Worm (Caenorhabditis elegans): Measurements from ENCODE around the gene D2062.13.
"Not testable (repeated sequence)": the region's sequence is repeated elsewhere in the genome, so short reads cannot be mapped to it uniquely, and the experiment has no call there.

ce11 chrII:2639401-2640088, 27.2 kb downstream of the D2062.13 start, which contains the start of gene F22E5.8:
- TF ChIP-seq nhr-28 (tag; optimal IDR thresholded peaks at IDR 0.05); ama-1 (optimal IDR thresholded peaks at IDR 0.05); pag-3 (tag; optimal IDR thresholded peaks at IDR 0.05; ENCODE audit: borderline replicate concordance, insufficient read depth); ces-1 (GFP tag; optimal IDR thresholded peaks at IDR 0.05); snpc-4 (tag; optimal IDR thresholded peaks at IDR 0.05); sox-4 (tag; optimal IDR thresholded peaks at IDR 0.05); skn-1 (tag; optimal IDR thresholded peaks at IDR 0.05); rnt-1 (tag; optimal IDR thresholded peaks at IDR 0.05); nhr-237 (tag; optimal IDR thresholded peaks at IDR 0.05); nhr-11 (tag; optimal IDR thresholded peaks at IDR 0.05); fkh-4 (tag; optimal IDR thresholded peaks at IDR 0.05; ENCODE audit: borderline replicate concordance); vab-15 (tag; optimal IDR thresholded peaks at IDR 0.05); nhr-47 (tag; optimal IDR thresholded peaks at IDR 0.05); dsc-1 (tag; optimal IDR thresholded peaks at IDR 0.05): not testable (repeated sequence)
